Worm (Caenorhabditis elegans) whole organism, L4/young adult: Measurements from ENCODE around the gene spo-11.

ENCODE experiments used
- W03F9.2 ChIP-seq: fragments of 150-350 bp; optimal IDR thresholded peaks from 2 replicates; lab custom pipeline; 2014; ENCODE audit warnings: missing biosample characterization, missing genetic modification characterization
- dao-5 ChIP-seq: sonication (generic microtip); optimal IDR thresholded peaks from 2 replicates; lab custom pipeline; 2016; ENCODE audit warnings: missing genotype, missing genetic modification characterization, moderate library complexity, missing compliant biosample characterization
- him-1 ChIP-seq: sonication (generic microtip); optimal IDR thresholded peaks from 2 replicates; lab custom pipeline; 2016; ENCODE audit warnings: missing genotype, missing genetic modification reagents, missing genetic modification characterization, missing compliant biosample characterization

Gene spo-11

DNA sequence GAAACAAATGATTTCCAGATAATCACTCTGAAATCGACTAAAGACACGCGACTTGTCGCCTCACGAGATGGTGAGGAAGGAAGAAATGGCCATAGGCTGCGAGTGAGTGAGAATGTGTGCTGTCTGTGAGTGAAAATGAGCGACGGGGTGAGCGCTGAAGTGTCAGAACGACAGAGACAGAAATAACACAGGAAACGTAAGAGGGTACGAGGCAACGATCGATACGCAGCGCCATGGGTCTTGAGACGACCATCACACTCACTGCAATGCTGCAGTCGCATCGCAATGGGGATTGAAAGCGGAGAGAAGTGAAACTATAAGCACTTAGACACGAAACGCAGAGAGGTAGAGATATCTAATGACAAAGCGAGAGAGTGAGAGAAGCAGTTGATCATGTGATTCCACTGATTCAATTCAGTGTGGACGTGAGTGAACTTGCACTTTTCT lies 41.9 kb downstream of the spo-11 start:
- TF ChIP-seq W03F9.2 (peak; percentile 70), dao-5 (peak; percentile 52), him-1 (peak; percentile 90)

DNA sequence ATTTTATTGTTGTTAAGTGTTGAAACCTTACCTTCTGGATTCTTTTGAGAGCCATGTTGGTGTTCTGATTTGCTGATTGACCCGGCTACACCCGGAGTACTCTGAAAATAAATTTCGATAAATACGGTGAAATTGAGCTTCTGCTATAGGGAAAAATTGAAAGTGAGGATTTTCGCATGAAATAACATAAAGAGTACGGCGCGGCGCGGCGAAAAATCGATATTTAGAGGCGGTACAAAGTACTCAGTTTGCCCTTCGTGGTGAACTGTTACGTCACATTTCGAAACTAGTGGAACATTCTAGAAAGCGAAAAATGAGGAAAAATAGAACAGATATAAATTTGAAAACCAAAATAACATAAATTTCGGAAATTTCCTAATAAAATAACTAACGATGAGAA lies 42.5 kb downstream of the spo-11 start, which contains the start of gene let-70:
TSS of gene let-70 (minus strand) at position 101 of the 400 bp plus-strand sequence.
- TF ChIP-seq dao-5 (no peak), W03F9.2 (no peak), him-1 (no peak)

DNA sequence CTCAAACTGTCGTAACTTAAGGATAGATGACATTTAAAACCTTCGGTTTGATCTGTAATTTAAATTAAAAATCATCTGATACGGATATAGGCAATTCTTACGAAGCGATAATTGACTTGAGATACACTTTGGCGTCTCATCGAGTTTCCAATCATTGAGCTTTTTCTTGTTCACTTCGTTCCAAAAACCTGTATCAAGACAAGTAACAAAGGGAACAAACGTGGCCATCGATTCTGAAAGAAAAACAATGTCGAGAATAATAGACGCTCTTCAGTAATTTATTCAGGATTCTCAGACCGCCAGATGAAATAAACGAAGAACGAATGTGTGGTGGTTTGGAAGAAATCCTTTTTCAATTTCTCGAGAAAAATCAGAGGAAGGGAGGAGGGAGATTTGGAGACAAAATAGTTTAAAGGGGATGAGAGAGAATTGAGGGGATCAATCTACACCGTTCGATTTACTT lies 43.8 kb downstream of the spo-11 start, which contains the start of gene atg-7:
TSS of gene atg-7 (minus strand) at position 233 of the 463 bp plus-strand sequence.
- no peak for TF ChIP-seq him-1
- no peak for TF ChIP-seq W03F9.2
- TF ChIP-seq dao-5: no peak

DNA sequence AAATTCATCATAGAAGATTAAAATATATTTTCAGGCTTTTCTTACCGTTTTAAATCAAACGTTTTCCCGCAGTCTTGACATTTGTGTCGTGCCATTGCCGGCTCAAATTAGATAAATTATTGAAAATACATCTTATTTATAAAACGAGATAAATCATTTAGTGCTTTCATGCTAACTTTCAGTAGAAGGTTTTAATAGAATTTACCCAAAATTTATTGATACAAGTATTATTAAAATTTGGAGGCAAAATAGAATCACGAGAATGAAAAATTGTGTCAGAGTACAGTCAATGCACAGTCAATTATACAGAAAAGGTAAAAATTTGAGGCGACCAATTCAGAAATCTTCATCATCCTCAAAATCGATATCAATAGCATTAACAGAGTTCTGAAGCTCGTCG lies 46.2 kb downstream of the spo-11 start, which contains the start of gene Y5F2A.4:
TSS of gene Y5F2A.4 (minus strand) at position 101 of the 400 bp plus-strand sequence.
- TF ChIP-seq him-1 (no peak), dao-5 (no peak), W03F9.2 (no peak)
